Worm (Caenorhabditis elegans): ENCODE data around the gene col-141.

- TF ChIP-seq ztf-3 (GFP tag; optimal IDR thresholded peaks at IDR 0.05) (no peak), lir-1 (GFP tag; conservative IDR thresholded peaks at IDR 0.05) (no peak), snpc-3.4 (tag; optimal IDR thresholded peaks at IDR 0.05) (no peak), dpl-1 (GFP tag; optimal IDR thresholded peaks at IDR 0.05) (no peak)
These were observed 20.5 kb upstream of the col-141 start, which contains the start of gene dmsr-16 for ce11 chrV:6808962-6809361.
